Worm (Caenorhabditis elegans) whole organism, L4/young adult: ENCODE data around the gene scvp-1.

Experiments used
- W03F9.2 ChIP-seq: fragments of 150-350 bp; optimal IDR thresholded peaks from 2 replicates; lab custom pipeline; 2014; ENCODE audit warnings: missing biosample characterization, missing genetic modification characterization
- dao-5 ChIP-seq: sonication (generic microtip); optimal IDR thresholded peaks from 2 replicates; lab custom pipeline; 2016; ENCODE audit warnings: missing genotype, missing genetic modification characterization, moderate library complexity, missing compliant biosample characterization

DNA sequence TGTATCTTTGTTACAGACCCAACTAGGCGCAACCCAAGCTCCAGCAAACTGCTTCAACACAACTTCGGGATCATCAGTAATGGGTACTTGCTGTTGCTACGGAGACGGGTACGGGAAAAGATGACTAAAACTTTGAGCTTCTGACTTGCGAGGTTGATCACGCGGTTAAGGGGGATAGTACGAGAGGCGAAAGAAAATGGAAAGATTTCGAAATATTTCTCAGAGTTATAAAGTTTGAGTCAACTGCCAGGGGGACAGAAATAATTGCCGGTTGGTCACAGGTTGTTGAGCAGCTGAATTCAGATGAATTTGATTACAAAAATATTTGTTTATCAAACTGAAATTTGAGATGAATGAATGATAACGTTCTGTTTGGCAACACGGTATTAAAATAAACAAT lies 5.4 kb downstream of the scvp-1 start:
- TF ChIP-seq dao-5 (tag; lab: Kevin White, UChicago) (no peak), W03F9.2 (no peak)
